Fruit fly (Drosophila melanogaster) whole organism, embryonic: ENCODE results near the gene ZnT63C.
A peak's percentile ranks its signal among the peaks of the same experiment; 100 is the strongest.

Experiments
- Asciz ChIP-seq: fragments of 200-800 bp; sonication (Bioruptor generic); optimal IDR thresholded peaks from 2 replicates; lab custom pipeline; 2017; ENCODE audit warnings: missing biosample characterization, mild to moderate bottlenecking, missing genetic modification characterization, missing genetic modification reagents
- BEAF-32 ChIP-seq: fragments of 200-800 bp; sonication (Bioruptor generic); optimal IDR thresholded peaks from 3 replicates; lab custom pipeline; 2017; ENCODE audit warnings: missing biosample characterization, missing genetic modification characterization, mild to moderate bottlenecking, moderate library complexity, missing genetic modification reagents
- CG10462 ChIP-seq: fragments of 200-800 bp; sonication (Bioruptor generic); optimal IDR thresholded peaks from 2 replicates; lab custom pipeline; 2016; ENCODE audit warnings: missing biosample characterization, missing genetic modification characterization
- CG11085 ChIP-seq: fragments of 200-800 bp; sonication (Bioruptor generic); IDR thresholded peaks from 2 replicates; pipeline ENCODE4 v1.3.6; 2022; ENCODE audit warnings: missing biosample characterization, missing genetic modification characterization
- CG11247 ChIP-seq: fragments of 200-800 bp; sonication (Bioruptor generic); IDR thresholded peaks from 2 replicates; pipeline ENCODE4 v1.3.6; 2022; ENCODE audit warnings: missing biosample characterization, missing genetic modification characterization
- CG11696 ChIP-seq: fragments of 200-800 bp; sonication (Bioruptor generic); IDR thresholded peaks from 2 replicates; pipeline ENCODE4 v1.3.6; 2022; ENCODE audit warnings: missing biosample characterization, missing genetic modification characterization
- CG12104 ChIP-seq: fragments of 200-800 bp; sonication (Bioruptor generic); optimal IDR thresholded peaks from 3 replicates; lab custom pipeline; 2016; ENCODE audit warnings: missing biosample characterization, missing genetic modification characterization
- CG12299 ChIP-seq: fragments of 200-800 bp; sonication (Bioruptor generic); optimal IDR thresholded peaks from 2 replicates; lab custom pipeline; 2018; ENCODE audit warnings: missing biosample characterization, mild to moderate bottlenecking, missing genetic modification characterization
- CG14667 ChIP-seq: fragments of 200-800 bp; sonication (Bioruptor generic); IDR thresholded peaks from 2 replicates; pipeline ENCODE4 v1.3.6; 2022; ENCODE audit warnings: missing biosample characterization, missing genetic modification characterization
- CG16813 ChIP-seq: fragments of 200-800 bp; sonication (Bioruptor generic); IDR thresholded peaks from 3 replicates; pipeline ENCODE4 v1.3.6; 2022; ENCODE audit warnings: missing biosample characterization, missing genetic modification characterization; ENCODE audit not compliant: partially characterized antibody
- CG17361 ChIP-seq: fragments of 200-800 bp; sonication (Bioruptor generic); IDR thresholded peaks from 3 replicates; pipeline ENCODE4 v1.3.6; 2022; ENCODE audit warnings: missing biosample characterization, missing genetic modification characterization
- CG17829 ChIP-seq: fragments of 200-800 bp; optimal IDR thresholded peaks from 2 replicates; lab custom pipeline; 2019; ENCODE audit warnings: missing biosample characterization, mild to moderate bottlenecking, missing genetic modification characterization, moderate library complexity
- CG18764 ChIP-seq: fragments of 200-800 bp; sonication (Bioruptor generic); optimal IDR thresholded peaks from 3 replicates; lab custom pipeline; 2016; ENCODE audit warnings: missing biosample characterization, missing genetic modification characterization
- CG2116 ChIP-seq: fragments of 200-800 bp; sonication (Bioruptor generic); optimal IDR thresholded peaks from 3 replicates; lab custom pipeline; 2018; ENCODE audit warnings: missing biosample characterization, mild to moderate bottlenecking, missing genetic modification characterization
- CG2199 ChIP-seq: fragments of 200-800 bp; sonication (Bioruptor generic); IDR thresholded peaks from 3 replicates; pipeline ENCODE4 v1.3.6; 2022; ENCODE audit warnings: missing biosample characterization, missing genetic modification characterization
- CG33557 ChIP-seq: fragments of 200-800 bp; sonication (Bioruptor generic); optimal IDR thresholded peaks from 2 replicates; lab custom pipeline; 2019; ENCODE audit warnings: missing biosample characterization, mild to moderate bottlenecking, missing genetic modification characterization, moderate library complexity
- CG5180 ChIP-seq: fragments of 200-800 bp; sonication (Bioruptor generic); optimal IDR thresholded peaks from 3 replicates; lab custom pipeline; 2017; ENCODE audit warnings: missing biosample characterization, missing genetic modification characterization, mild to moderate bottlenecking, moderate library complexity, missing genetic modification reagents
- CG6689 ChIP-seq: fragments of 200-800 bp; sonication (Bioruptor generic); IDR thresholded peaks from 2 replicates; pipeline ENCODE4 v1.3.6; 2022; ENCODE audit warnings: missing biosample characterization, missing genetic modification characterization
- CG7963 ChIP-seq: fragments of 200-800 bp; sonication (Bioruptor generic); IDR thresholded peaks from 3 replicates; pipeline ENCODE4 v1.3.6; 2022; ENCODE audit warnings: missing biosample characterization, missing genetic modification characterization; ENCODE audit not compliant: partially characterized antibody
- CTCF ChIP-seq: fragments of 200-800 bp; sonication (Bioruptor generic); optimal IDR thresholded peaks from 2 replicates; lab custom pipeline; 2017; ENCODE audit warnings: missing biosample characterization, mild to moderate bottlenecking, missing genetic modification characterization, moderate library complexity
- Chrac-16 ChIP-seq: fragments of 200-800 bp; sonication (Bioruptor generic); optimal IDR thresholded peaks from 3 replicates; lab custom pipeline; 2016; ENCODE audit warnings: missing biosample characterization, missing genetic modification characterization
- Dfd ChIP-seq, 2 experiments: fragments of >200 bp; optimal IDR thresholded peaks; 2 replicates each; lab custom pipeline; 2017; ENCODE audit warnings: missing biosample characterization in 2 of 2, missing genetic modification characterization in 2 of 2
- Dp ChIP-seq: fragments of 200-800 bp; sonication (Bioruptor generic); optimal IDR thresholded peaks from 2 replicates; lab custom pipeline; 2018; ENCODE audit warnings: missing biosample characterization, mild to moderate bottlenecking, missing genetic modification characterization, moderate library complexity
- GATAe ChIP-seq: fragments of 200-800 bp; sonication (Bioruptor generic); conservative IDR thresholded peaks from 2 replicates; pipeline ENCODE4 v1.3.6; 2022; ENCODE audit warnings: missing biosample characterization, missing genetic modification characterization
- HLH54F ChIP-seq: fragments of 200-800 bp; sonication (Bioruptor generic); optimal IDR thresholded peaks from 3 replicates; lab custom pipeline; 2016; ENCODE audit warnings: missing biosample characterization, missing genetic modification characterization
- Hey ChIP-seq: fragments of 200-800 bp; sonication (Bioruptor generic); optimal IDR thresholded peaks from 3 replicates; lab custom pipeline; 2018; ENCODE audit warnings: missing biosample characterization, mild to moderate bottlenecking, missing genetic modification characterization
- HmgZ ChIP-seq: fragments of 200-800 bp; sonication (Bioruptor generic); optimal IDR thresholded peaks from 2 replicates; lab custom pipeline; 2018; ENCODE audit warnings: missing biosample characterization, mild to moderate bottlenecking, missing genetic modification characterization
- Hr51 ChIP-seq, 2 experiments: fragments of 200-800 bp; sonication (Bioruptor generic); optimal IDR thresholded peaks; 2 replicates in 1 of 2; 3 replicates in 1 of 2; lab custom pipeline; 2016 to 2018; ENCODE audit warnings: missing biosample characterization in 2 of 2, missing genetic modification characterization in 2 of 2, mild to moderate bottlenecking in 1 of 2, moderate library complexity in 1 of 2
- Oaz ChIP-seq: fragments of 200-800 bp; sonication (Bioruptor generic); IDR thresholded peaks from 2 replicates; pipeline ENCODE4 v1.3.6; 2022; ENCODE audit warnings: missing biosample characterization, missing genetic modification characterization
- Optix ChIP-seq: fragments of 200-800 bp; sonication (Bioruptor generic); IDR thresholded peaks from 3 replicates; pipeline ENCODE4 v1.3.6; 2022; ENCODE audit warnings: missing biosample characterization, missing genetic modification characterization
- Pdp1 ChIP-seq, 2 experiments: fragments of 200-800 bp; sonication (Bioruptor generic); optimal IDR thresholded peaks; 3 replicates each; lab custom pipeline; 2016; ENCODE audit warnings: missing biosample characterization in 2 of 2, missing genetic modification characterization in 2 of 2, mild to moderate bottlenecking in 1 of 2, moderate library complexity in 1 of 2
- Ravus ChIP-seq: fragments of 200-800 bp; sonication (Bioruptor generic); IDR thresholded peaks from 2 replicates; pipeline ENCODE4 v1.3.6; 2022; ENCODE audit warnings: missing biosample characterization, missing genetic modification characterization
- Sry-β ChIP-seq: fragments of 200-800 bp; sonication (Bioruptor generic); optimal IDR thresholded peaks from 2 replicates; lab custom pipeline; 2018; ENCODE audit warnings: missing biosample characterization, mild to moderate bottlenecking, missing genetic modification characterization, moderate library complexity
- Sry-δ ChIP-seq: fragments of 200-800 bp; sonication (Bioruptor generic); optimal IDR thresholded peaks from 2 replicates; lab custom pipeline; 2016; ENCODE audit warnings: missing biosample characterization, missing genetic modification characterization
- Ssrp ChIP-seq: fragments of 200-800 bp; sonication (Bioruptor generic); optimal IDR thresholded peaks from 2 replicates; lab custom pipeline; 2018; ENCODE audit warnings: missing biosample characterization, mild to moderate bottlenecking, missing genetic modification characterization, moderate library complexity
- br ChIP-seq: fragments of >200 bp; optimal IDR thresholded peaks from 2 replicates; lab custom pipeline; 2017
- chif ChIP-seq, 2 experiments: fragments of 200-800 bp; sonication (Bioruptor generic); optimal IDR thresholded peaks; 3 replicates each; lab custom pipeline; 2016; ENCODE audit warnings: missing biosample characterization in 2 of 2, missing genetic modification characterization in 2 of 2
- gt ChIP-seq: fragments of 200-800 bp; sonication (Bioruptor generic); IDR thresholded peaks from 2 replicates; pipeline ENCODE4 v1.3.6; 2022; ENCODE audit warnings: missing biosample characterization, missing genetic modification characterization
- ken ChIP-seq: fragments of 200-800 bp; sonication (Bioruptor generic); IDR thresholded peaks from 3 replicates; pipeline ENCODE4 v1.3.6; 2022; ENCODE audit warnings: missing biosample characterization, missing genetic modification characterization
- lov ChIP-seq, 2 experiments: fragments of 200-800 bp in 1 of 2; fragments of >200 bp in 1 of 2; sonication (Bioruptor generic) in 1 of 2; IDR thresholded peaks in 1 of 2; optimal IDR thresholded peaks in 1 of 2; 2 replicates in 1 of 2; 3 replicates in 1 of 2; pipeline versions ENCODE4 v1.3.6 to Lab custom; 2017 to 2022; ENCODE audit warnings: missing biosample characterization in 1 of 2, missing genetic modification characterization in 1 of 2
- maf-S ChIP-seq: fragments of 200-800 bp; sonication (Bioruptor generic); optimal IDR thresholded peaks from 2 replicates; lab custom pipeline; 2016; ENCODE audit warnings: missing biosample characterization, missing genetic modification characterization
- nau ChIP-seq: fragments of 200-800 bp; sonication (Bioruptor generic); optimal IDR thresholded peaks from 3 replicates; lab custom pipeline; 2017; ENCODE audit warnings: missing biosample characterization, mild to moderate bottlenecking, missing genetic modification characterization, missing genetic modification reagents
- nerfin-1 ChIP-seq: fragments of 200-800 bp; sonication (Bioruptor generic); optimal IDR thresholded peaks from 3 replicates; lab custom pipeline; 2019; ENCODE audit warnings: missing biosample characterization, mild to moderate bottlenecking, missing genetic modification characterization, moderate library complexity
- nmo ChIP-seq: fragments of 200-800 bp; sonication (Bioruptor generic); optimal IDR thresholded peaks from 2 replicates; lab custom pipeline; 2018; ENCODE audit warnings: missing biosample characterization, mild to moderate bottlenecking, missing genetic modification characterization, moderate library complexity
- ranshi ChIP-seq: fragments of 200-800 bp; sonication (Bioruptor generic); IDR thresholded peaks from 2 replicates; pipeline ENCODE4 v1.3.6; 2022; ENCODE audit warnings: missing biosample characterization, missing genetic modification characterization
- run ChIP-seq: fragments of 200-800 bp; sonication (Bioruptor generic); optimal IDR thresholded peaks from 3 replicates; lab custom pipeline; 2018; ENCODE audit warnings: missing biosample characterization, mild to moderate bottlenecking, missing genetic modification characterization
- tup ChIP-seq: fragments of 200-800 bp; sonication (Bioruptor generic); optimal IDR thresholded peaks from 2 replicates; lab custom pipeline; 2016; ENCODE audit warnings: missing biosample characterization, mild to moderate bottlenecking, missing genetic modification characterization, moderate library complexity
- wdn ChIP-seq: fragments of 200-800 bp; sonication (Bioruptor generic); IDR thresholded peaks from 2 replicates; pipeline ENCODE4 v1.3.6; 2022; ENCODE audit warnings: missing biosample characterization, missing genetic modification characterization
- zf30C ChIP-seq: fragments of 200-800 bp; sonication (Bioruptor generic); optimal IDR thresholded peaks from 3 replicates; lab custom pipeline; 2018; ENCODE audit warnings: missing biosample characterization, mild to moderate bottlenecking, missing genetic modification characterization
- zfh1 ChIP-seq: fragments of 200-800 bp; sonication (Bioruptor generic); IDR thresholded peaks from 3 replicates; pipeline ENCODE4 v1.3.6; 2022; ENCODE audit warnings: missing biosample characterization, missing genetic modification characterization

The ZnT63C gene

dm6 chr3L:3319223-3319643 lies 15.7 kb downstream of the ZnT63C start, which contains the start of the genes PIG-C, CG12016 and Dpm2 (continued):
- TF ChIP-seq Oaz (GFP tag; lab: Robert Waterston, UW) (peak; percentile 47; the same call in 1 of the 2 replicates), CG10462 (GFP tag; lab: Kevin White, UChicago) (peak; percentile 49), CTCF (GFP tag; lab: Kevin White, UChicago) (no peak), BEAF-32 (GFP tag; lab: Kevin White, UChicago) (peak; percentile 100), CG6689 (GFP tag; lab: Robert Waterston, UW) (peak; percentile 52; the same call in 1 of the 2 replicates), ranshi (GFP tag; lab: Robert Waterston, UW) (0 out of 2 replicates have a peak, but pooled peaks have one; percentile 58), tup (peak; percentile 20), zfh1 (GFP tag; lab: Robert Waterston, UW) (peak; percentile 51; the same call in 1 of the 3 replicates), Ravus (GFP tag; lab: Robert Waterston, UW) (no peak), Hr51 (GFP tag; optimal IDR thresholded peaks at IDR 0.05; lab: Kevin White, UChicago) (peak in 1 of 2 experiments; percentile 55), nmo (GFP tag; lab: Kevin White, UChicago) (peak; percentile 88), Chrac-16 (GFP tag; lab: Kevin White, UChicago) (peak; percentile 81), zf30C (GFP tag; lab: Kevin White, UChicago) (no peak), CG7963 (peak; percentile 93), CG2116 (peak; percentile 82), CG14667 (GFP tag; lab: Robert Waterston, UW) (peak; percentile 60), Ssrp (peak; percentile 64), chif (GFP tag; optimal IDR thresholded peaks at IDR 0.05; lab: Kevin White, UChicago) (peak; percentile 64 to 68), CG17361 (peak; percentile 79), Sry-δ (peak; percentile 99), CG11247 (GFP tag; lab: Robert Waterston, UW) (peak; percentile 70), CG12299 (tag; lab: Kevin White, UChicago) (peak; percentile 34), lov (optimal IDR thresholded peaks at IDR 0.05; lab: Kevin White, UChicago) (no peak), lov (GFP tag; IDR thresholded peaks at IDR 0.05; lab: Robert Waterston, UW) (0 out of 3 replicates have a peak, but pooled peaks have one; percentile 9), wdn (peak; percentile 52; the same call in 1 of the 2 replicates), CG11696 (GFP tag; lab: Robert Waterston, UW) (no peak), nerfin-1 (tag; lab: Kevin White, UChicago) (peak; percentile 65), run (tag; lab: Kevin White, UChicago) (no peak), CG16813 (GFP tag; lab: Robert Waterston, UW) (peak; percentile 99), Dp (peak; percentile 54), Hey (no peak), Sry-β (GFP tag; lab: Kevin White, UChicago) (peak; percentile 84), CG5180 (no peak), HmgZ (tag; lab: Kevin White, UChicago) (peak; percentile 78), CG33557 (GFP tag; lab: Kevin White, UChicago) (peak; percentile 53), ken (GFP tag; lab: Robert Waterston, UW) (no peak), gt (GFP tag; lab: Robert Waterston, UW) (no peak), GATAe (GFP tag; lab: Robert Waterston, UW) (no peak), CG2199 (GFP tag; lab: Robert Waterston, UW) (no peak), Pdp1 (GFP tag; optimal IDR thresholded peaks at IDR 0.05; lab: Kevin White, UChicago) (peak; percentile 68 to 89), CG11085 (GFP tag; lab: Robert Waterston, UW) (peak; percentile 54), Asciz (GFP tag; lab: Kevin White, UChicago) (no peak), CG17829 (tag; lab: Kevin White, UChicago) (peak; percentile 73), CG18764 (GFP tag; lab: Kevin White, UChicago) (peak; percentile 36), maf-S (GFP tag; lab: Kevin White, UChicago) (peak; percentile 66), nau (no peak), CG12104 (GFP tag; lab: Kevin White, UChicago) (peak; percentile 24), br (lab: Kevin White, UChicago) (no peak), HLH54F (peak; percentile 78), Optix (GFP tag; lab: Robert Waterston, UW) (no peak), Dfd (GFP tag; optimal IDR thresholded peaks at IDR 0.05; lab: Kevin White, UChicago) (no peak)
